Fruit fly (Drosophila melanogaster) whole organism, embryonic: ENCODE results near the gene PRL-1.

Experiments
- CG10321 ChIP-seq: fragments of 200-800 bp; sonication (Bioruptor generic); IDR thresholded peaks from 2 replicates; pipeline ENCODE4 v1.3.6; 2022; ENCODE audit warnings: missing biosample characterization, missing genetic modification characterization
- CG11247 ChIP-seq: fragments of 200-800 bp; sonication (Bioruptor generic); IDR thresholded peaks from 2 replicates; pipeline ENCODE4 v1.3.6; 2022; ENCODE audit warnings: missing biosample characterization, missing genetic modification characterization
- CG11696 ChIP-seq: fragments of 200-800 bp; sonication (Bioruptor generic); IDR thresholded peaks from 2 replicates; pipeline ENCODE4 v1.3.6; 2022; ENCODE audit warnings: missing biosample characterization, missing genetic modification characterization
- CG15696 ChIP-seq: fragments of 200-800 bp; sonication (Bioruptor generic); optimal IDR thresholded peaks from 2 replicates; lab custom pipeline; 2019; ENCODE audit warnings: missing biosample characterization, mild to moderate bottlenecking, missing genetic modification characterization, moderate library complexity
- CG1647 ChIP-seq: fragments of 200-800 bp; sonication (Bioruptor generic); optimal IDR thresholded peaks from 3 replicates; lab custom pipeline; 2016; ENCODE audit warnings: missing biosample characterization, missing genetic modification characterization
- CG16779 ChIP-seq: fragments of 200-800 bp; sonication (Bioruptor generic); IDR thresholded peaks from 2 replicates; pipeline ENCODE4 v1.3.6; 2022; ENCODE audit warnings: missing biosample characterization, missing genetic modification characterization
- CG16815 ChIP-seq: fragments of 200-800 bp; sonication (Bioruptor generic); optimal IDR thresholded peaks from 3 replicates; lab custom pipeline; 2017; ENCODE audit warnings: missing biosample characterization, mild to moderate bottlenecking, missing genetic modification characterization
- CG16863 ChIP-seq: fragments of 200-800 bp; sonication (Bioruptor generic); optimal IDR thresholded peaks from 3 replicates; lab custom pipeline; 2016; ENCODE audit warnings: missing biosample characterization, missing genetic modification characterization
- CG17802 ChIP-seq: fragments of 200-800 bp; sonication (Bioruptor generic); optimal IDR thresholded peaks from 2 replicates; lab custom pipeline; 2018; ENCODE audit warnings: missing biosample characterization, mild to moderate bottlenecking, missing genetic modification characterization, moderate library complexity
- CG2889 ChIP-seq: fragments of 200-800 bp; sonication (Bioruptor generic); IDR thresholded peaks from 3 replicates; pipeline ENCODE4 v1.3.6; 2022; ENCODE audit warnings: missing biosample characterization, missing genetic modification characterization
- CG31224 ChIP-seq: fragments of 200-800 bp; sonication (Bioruptor generic); IDR thresholded peaks from 2 replicates; pipeline ENCODE4 v1.3.6; 2022; ENCODE audit warnings: missing biosample characterization, missing genetic modification characterization
- CG3281 ChIP-seq: fragments of 200-800 bp; sonication (Bioruptor generic); optimal IDR thresholded peaks from 3 replicates; lab custom pipeline; 2017; ENCODE audit warnings: missing biosample characterization, mild to moderate bottlenecking, missing genetic modification characterization
- CG4282 ChIP-seq: fragments of 200-800 bp; sonication (Bioruptor generic); optimal IDR thresholded peaks from 2 replicates; lab custom pipeline; 2016; ENCODE audit warnings: missing biosample characterization, missing genetic modification characterization
- CG4730 ChIP-seq: fragments of 200-800 bp; sonication (Bioruptor generic); IDR thresholded peaks from 2 replicates; pipeline ENCODE4 v1.3.6; 2022; ENCODE audit warnings: missing biosample characterization, missing genetic modification characterization
- CG4854 ChIP-seq: fragments of 200-800 bp; sonication (Bioruptor generic); optimal IDR thresholded peaks from 2 replicates; lab custom pipeline; 2016; ENCODE audit warnings: missing biosample characterization, missing genetic modification characterization, inconsistent platforms
- CG6683 ChIP-seq: fragments of 200-800 bp; sonication (Bioruptor generic); optimal IDR thresholded peaks from 2 replicates; lab custom pipeline; 2017; ENCODE audit warnings: missing biosample characterization, mild to moderate bottlenecking, missing genetic modification characterization, missing genetic modification reagents
- CG6791 ChIP-seq: fragments of 200-800 bp; sonication (Bioruptor generic); IDR thresholded peaks from 3 replicates; pipeline ENCODE4 v1.3.6; 2022; ENCODE audit warnings: missing biosample characterization, missing genetic modification characterization; ENCODE audit not compliant: partially characterized antibody
- CG7271 ChIP-seq: fragments of 200-800 bp; sonication (Bioruptor generic); optimal IDR thresholded peaks from 2 replicates; lab custom pipeline; 2018; ENCODE audit warnings: missing biosample characterization, mild to moderate bottlenecking, missing genetic modification characterization, moderate library complexity
- CG7786 ChIP-seq: fragments of 200-800 bp; sonication (Bioruptor generic); optimal IDR thresholded peaks from 2 replicates; lab custom pipeline; 2016; ENCODE audit warnings: missing biosample characterization, missing genetic modification characterization
- CG8281 ChIP-seq: fragments of 200-800 bp; sonication (Bioruptor generic); optimal IDR thresholded peaks from 2 replicates; lab custom pipeline; 2018; ENCODE audit warnings: missing biosample characterization, mild to moderate bottlenecking, missing genetic modification characterization, moderate library complexity
- CG8290 ChIP-seq, 3 experiments: fragments of 200-800 bp; sonication (Bioruptor generic); optimal IDR thresholded peaks; 2 replicates each; lab custom pipeline; 2016 to 2019; ENCODE audit warnings: missing biosample characterization in 3 of 3, missing genetic modification characterization in 3 of 3, mild to moderate bottlenecking in 2 of 3, moderate library complexity in 1 of 3
- CrebB ChIP-seq: fragments of 200-800 bp; sonication (Bioruptor generic); optimal IDR thresholded peaks from 3 replicates; lab custom pipeline; 2018; ENCODE audit warnings: missing biosample characterization, mild to moderate bottlenecking, missing genetic modification characterization
- D ChIP-seq, 2 experiments: fragments of 200-800 bp in 1 of 2; fragments of >200 bp in 1 of 2; sonication (Bioruptor generic) in 1 of 2; optimal IDR thresholded peaks; 2 replicates in 1 of 2; 3 replicates in 1 of 2; lab custom pipeline; 2017; ENCODE audit warnings: mild to moderate bottlenecking in 1 of 2, missing biosample characterization in 1 of 2, missing genetic modification characterization in 1 of 2, missing genetic modification reagents in 1 of 2
- Dll ChIP-seq: fragments of 200-800 bp; sonication (Bioruptor generic); IDR thresholded peaks from 4 replicates; pipeline ENCODE4 v1.3.6; 2022; ENCODE audit warnings: missing biosample characterization, missing genetic modification characterization; ENCODE audit not compliant: partially characterized antibody
- E2f2 ChIP-seq: fragments of 200-800 bp; sonication (Bioruptor generic); IDR thresholded peaks from 2 replicates; pipeline ENCODE4 v1.3.6; 2022; ENCODE audit warnings: missing biosample characterization, missing genetic modification characterization
- ERR ChIP-seq: fragments of 200-800 bp; sonication (Bioruptor generic); optimal IDR thresholded peaks from 2 replicates; lab custom pipeline; 2016; ENCODE audit warnings: missing biosample characterization, missing genetic modification characterization
- HLH54F ChIP-seq: fragments of 200-800 bp; sonication (Bioruptor generic); optimal IDR thresholded peaks from 3 replicates; lab custom pipeline; 2016; ENCODE audit warnings: missing biosample characterization, missing genetic modification characterization
- HLHmδ ChIP-seq: fragments of 200-800 bp; sonication (Bioruptor generic); optimal IDR thresholded peaks from 2 replicates; lab custom pipeline; 2018; ENCODE audit warnings: missing biosample characterization, mild to moderate bottlenecking, missing genetic modification characterization, moderate library complexity
- Kr ChIP-seq: fragments of 200-800 bp; sonication (Bioruptor generic); optimal IDR thresholded peaks from 2 replicates; lab custom pipeline; 2017; ENCODE audit warnings: missing biosample characterization, mild to moderate bottlenecking, missing genetic modification characterization
- NfI ChIP-seq: fragments of 200-800 bp; sonication (Bioruptor generic); optimal IDR thresholded peaks from 3 replicates; lab custom pipeline; 2018; ENCODE audit warnings: missing biosample characterization, mild to moderate bottlenecking, missing genetic modification characterization, moderate library complexity
- PHDP ChIP-seq: fragments of 200-800 bp; sonication (Bioruptor generic); optimal IDR thresholded peaks from 3 replicates; lab custom pipeline; 2018; ENCODE audit warnings: missing biosample characterization, mild to moderate bottlenecking, missing genetic modification characterization, moderate library complexity
- Rfx ChIP-seq: fragments of 200-800 bp; sonication (Bioruptor generic); IDR thresholded peaks from 2 replicates; pipeline ENCODE4 v1.3.6; 2022; ENCODE audit warnings: missing biosample characterization, missing genetic modification characterization
- Sox100B ChIP-seq: fragments of 200-800 bp; sonication (Bioruptor generic); optimal IDR thresholded peaks from 3 replicates; lab custom pipeline; 2018; ENCODE audit warnings: missing biosample characterization, mild to moderate bottlenecking, missing genetic modification characterization
- Ssrp ChIP-seq: fragments of 200-800 bp; sonication (Bioruptor generic); optimal IDR thresholded peaks from 2 replicates; lab custom pipeline; 2018; ENCODE audit warnings: missing biosample characterization, mild to moderate bottlenecking, missing genetic modification characterization, moderate library complexity
- Tbp ChIP-seq: fragments of >200 bp; optimal IDR thresholded peaks from 2 replicates; lab custom pipeline; 2018; ENCODE audit warnings: missing biosample characterization, missing genetic modification characterization
- Xbp1 ChIP-seq: fragments of 200-800 bp; sonication (Bioruptor generic); optimal IDR thresholded peaks from 3 replicates; lab custom pipeline; 2016; ENCODE audit warnings: missing biosample characterization, mild to moderate bottlenecking, missing genetic modification characterization
- Xrp1 ChIP-seq: fragments of 200-800 bp; sonication (Bioruptor generic); IDR thresholded peaks from 2 replicates; pipeline ENCODE4 v1.3.6; 2022; ENCODE audit warnings: missing biosample characterization, missing genetic modification characterization
- bcd ChIP-seq: fragments of 200-800 bp; sonication (Bioruptor generic); optimal IDR thresholded peaks from 2 replicates; lab custom pipeline; 2017; ENCODE audit warnings: missing biosample characterization, mild to moderate bottlenecking, missing genetic modification characterization
- chinmo ChIP-seq: fragments of 200-800 bp; sonication (Bioruptor generic); IDR thresholded peaks from 4 replicates; pipeline ENCODE4 v1.3.6; 2022; ENCODE audit warnings: missing biosample characterization, missing genetic modification characterization; ENCODE audit not compliant: partially characterized antibody
- gsb-n ChIP-seq: fragments of 200-800 bp; sonication (Bioruptor generic); optimal IDR thresholded peaks from 3 replicates; lab custom pipeline; 2018; ENCODE audit warnings: missing biosample characterization, mild to moderate bottlenecking, missing genetic modification characterization
- hkb ChIP-seq, 2 experiments: fragments of 200-800 bp in 1 of 2; fragments of >200 bp in 1 of 2; sonication (Bioruptor generic) in 1 of 2; IDR thresholded peaks in 1 of 2; optimal IDR thresholded peaks in 1 of 2; 2 replicates each; pipeline versions ENCODE4 v1.3.6 to Lab custom; 2017 to 2022; ENCODE audit warnings: missing biosample characterization in 1 of 2, missing genetic modification characterization in 1 of 2
- nerfin-1 ChIP-seq: fragments of 200-800 bp; sonication (Bioruptor generic); optimal IDR thresholded peaks from 3 replicates; lab custom pipeline; 2019; ENCODE audit warnings: missing biosample characterization, mild to moderate bottlenecking, missing genetic modification characterization, moderate library complexity
- onecut ChIP-seq: fragments of 200-800 bp; sonication (Bioruptor generic); IDR thresholded peaks from 2 replicates; pipeline ENCODE4 v1.3.6; 2022; ENCODE audit warnings: missing biosample characterization, missing genetic modification characterization
- pb ChIP-seq: fragments of 200-800 bp; sonication (Bioruptor generic); optimal IDR thresholded peaks from 3 replicates; lab custom pipeline; 2016; ENCODE audit warnings: missing biosample characterization, missing genetic modification characterization
- sc ChIP-seq, 3 experiments: fragments of >200 bp in 2 of 3; fragments of 200-800 bp in 1 of 3; sonication (Bioruptor generic) in 1 of 3; optimal IDR thresholded peaks; 2 replicates in 2 of 3; 3 replicates in 1 of 3; lab custom pipeline; 2017; ENCODE audit warnings: mild to moderate bottlenecking in 1 of 3, missing biosample characterization in 1 of 3, missing genetic modification characterization in 1 of 3, missing genetic modification reagents in 1 of 3
- slp2 ChIP-seq: fragments of 200-800 bp; sonication (Bioruptor generic); optimal IDR thresholded peaks from 2 replicates; lab custom pipeline; 2016; ENCODE audit warnings: missing biosample characterization, missing genetic modification characterization
- sob ChIP-seq: fragments of 200-800 bp; sonication (Bioruptor generic); IDR thresholded peaks from 2 replicates; pipeline ENCODE4 v1.3.6; 2022; ENCODE audit warnings: missing biosample characterization, missing genetic modification characterization
- tap ChIP-seq: fragments of 200-800 bp; optimal IDR thresholded peaks from 3 replicates; lab custom pipeline; 2019; ENCODE audit warnings: missing biosample characterization, mild to moderate bottlenecking, missing genetic modification characterization, moderate library complexity

PRL-1 gene

DNA sequence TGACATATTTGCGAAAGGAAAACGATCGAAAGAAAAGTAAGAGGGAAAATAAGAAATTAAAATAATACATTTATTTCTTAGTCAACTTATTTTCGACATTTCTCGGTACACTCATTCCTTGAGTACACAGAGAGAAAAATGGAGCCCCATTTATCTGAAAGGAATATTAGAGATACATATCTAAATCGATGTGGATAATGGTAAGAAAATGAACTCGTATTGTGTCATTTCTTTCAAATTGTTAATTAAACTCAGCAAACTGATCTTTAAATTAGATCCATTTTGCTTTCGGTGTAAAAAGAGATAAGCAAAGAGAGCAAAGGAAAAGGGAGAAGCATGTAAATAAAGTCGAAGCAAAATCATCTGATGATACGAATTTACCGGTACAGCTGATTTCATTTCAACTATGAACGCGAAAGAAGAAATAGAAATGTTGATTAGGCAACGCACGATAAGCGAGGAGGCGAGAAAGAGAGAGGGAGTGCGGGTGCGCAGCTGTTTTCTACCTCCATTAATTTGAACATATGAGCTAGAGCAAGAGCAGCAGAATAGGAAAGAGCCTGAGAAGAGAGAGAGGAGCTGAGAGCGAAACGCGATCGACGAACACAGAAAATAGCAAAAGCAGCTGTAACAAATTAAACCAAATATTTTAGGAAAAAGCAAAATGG lies 28.4 kb upstream of the PRL-1 start (continued):
- TF ChIP-seq CG6791 (GFP tag; lab: Robert Waterston, UW) = no peak
- peak; percentile 78 for TF ChIP-seq CG4282 (GFP tag; lab: Kevin White, UChicago)
- peak; percentile 69 for TF ChIP-seq Sox100B (GFP tag; lab: Kevin White, UChicago)
- TF ChIP-seq D (optimal IDR thresholded peaks at IDR 0.05; lab: Kevin White, UChicago) = no peak
- TF ChIP-seq D (GFP tag; optimal IDR thresholded peaks at IDR 0.05; lab: Kevin White, UChicago) = peak; percentile 81
- no peak for TF ChIP-seq E2f2 (GFP tag; lab: Robert Waterston, UW)
- TF ChIP-seq onecut = peak; percentile 73
- peak; percentile 74 for TF ChIP-seq CG8281 (tag; lab: Kevin White, UChicago)
- no peak for TF ChIP-seq sc (optimal IDR thresholded peaks at IDR 0.05; lab: Kevin White, UChicago)
- TF ChIP-seq sc (GFP tag; optimal IDR thresholded peaks at IDR 0.05; lab: Kevin White, UChicago) = peak; percentile 66
- peak; percentile 73 for TF ChIP-seq nerfin-1 (tag; lab: Kevin White, UChicago)
- TF ChIP-seq CG7271 (tag; lab: Kevin White, UChicago) = no peak
- TF ChIP-seq CG7786 (GFP tag; lab: Kevin White, UChicago) = peak; percentile 93
- peak; percentile 70 for TF ChIP-seq pb (GFP tag; lab: Kevin White, UChicago)
- peak; percentile 15 for TF ChIP-seq Kr (GFP tag; lab: Kevin White, UChicago)
- peak; percentile 85 for TF ChIP-seq slp2 (GFP tag; lab: Kevin White, UChicago)
- TF ChIP-seq CG2889 = no peak
- TF ChIP-seq CG10321 (GFP tag; lab: Robert Waterston, UW) = no peak
- TF ChIP-seq CG11247 (GFP tag; lab: Robert Waterston, UW) = no peak
- TF ChIP-seq CG8290 (GFP tag; optimal IDR thresholded peaks at IDR 0.05; lab: Kevin White, UChicago) = peak; percentile 32
- TF ChIP-seq CG8290 (tag; optimal IDR thresholded peaks at IDR 0.05; lab: Kevin White, UChicago) = peak in 1 of 2 experiments; percentile 93
- TF ChIP-seq CG31224 (GFP tag; lab: Robert Waterston, UW) = no peak
- peak; percentile 87 for TF ChIP-seq HLH54F (GFP tag; lab: Kevin White, UChicago)
- peak; percentile 82 for TF ChIP-seq CG4854
- peak; percentile 73 for TF ChIP-seq CrebB (tag; lab: Kevin White, UChicago)
- TF ChIP-seq tap (tag; lab: Kevin White, UChicago) = peak; percentile 91
- no peak for TF ChIP-seq Tbp (GFP tag; lab: Kevin White, UChicago)
- peak; percentile 92 for TF ChIP-seq PHDP
- no peak for TF ChIP-seq Rfx (GFP tag; lab: Robert Waterston, UW)
- TF ChIP-seq Xbp1 (GFP tag; lab: Kevin White, UChicago) = peak; percentile 93
- TF ChIP-seq hkb (optimal IDR thresholded peaks at IDR 0.05; lab: Kevin White, UChicago) = no peak
- no peak for TF ChIP-seq hkb (GFP tag; IDR thresholded peaks at IDR 0.05; lab: Robert Waterston, UW)
- TF ChIP-seq CG6683 (GFP tag; lab: Kevin White, UChicago) = peak; percentile 33
- TF ChIP-seq bcd (GFP tag; lab: Kevin White, UChicago) = peak; percentile 87
- TF ChIP-seq chinmo = no peak
- peak; percentile 88 for TF ChIP-seq NfI (GFP tag; lab: Kevin White, UChicago)
- TF ChIP-seq CG16815 (GFP tag; lab: Kevin White, UChicago) = peak; percentile 78
- TF ChIP-seq ERR (GFP tag; lab: Kevin White, UChicago) = peak; percentile 59
- peak; percentile 91 for TF ChIP-seq Ssrp (tag; lab: Kevin White, UChicago)
- peak; percentile 87 for TF ChIP-seq CG3281
- no peak for TF ChIP-seq CG4730 (GFP tag; lab: Robert Waterston, UW)
- peak; percentile 80 for TF ChIP-seq gsb-n (tag; lab: Kevin White, UChicago)
- TF ChIP-seq CG16863 (GFP tag; lab: Kevin White, UChicago) = peak; percentile 82
- TF ChIP-seq Xrp1 (GFP tag; lab: Robert Waterston, UW) = no peak
- no peak for TF ChIP-seq CG16779 (GFP tag; lab: Robert Waterston, UW)
- TF ChIP-seq CG1647 = peak; percentile 81
- TF ChIP-seq CG17802 = peak; percentile 76
- TF ChIP-seq Dll (GFP tag; lab: Robert Waterston, UW) = no peak
- TF ChIP-seq sob (GFP tag; lab: Robert Waterston, UW) = no peak
- no peak for TF ChIP-seq HLHmδ
- TF ChIP-seq CG11696 = no peak
- TF ChIP-seq CG15696 (tag; lab: Kevin White, UChicago) = peak; percentile 80
